Worm (Caenorhabditis elegans) whole organism, young adult: ENCODE measurements around the gene toc-1.
A peak's percentile ranks its signal among the peaks of the same experiment; 100 is the strongest.

Experiments used
- B0035.1 ChIP-seq: sonication (generic microtip); optimal IDR thresholded peaks from 2 replicates; lab custom pipeline; 2016; ENCODE audit warnings: missing genetic modification characterization, mild to moderate bottlenecking, missing compliant biosample characterization, missing genotype, missing genetic modification reagents
- C06A6.2 ChIP-seq: fragments of 200-800 bp; sonication (Bioruptor generic); conservative IDR thresholded peaks from 2 replicates; pipeline ENCODE4 v1.3.6; 2022; ENCODE audit warnings: missing genetic modification characterization, missing compliant biosample characterization
- D2030.7 ChIP-seq: fragments of 200-800 bp; sonication (Bioruptor generic); IDR thresholded peaks from 2 replicates; pipeline ENCODE4 v1.3.6; 2022; ENCODE audit warnings: missing genetic modification reagents, missing genetic modification characterization, missing compliant biosample characterization
- F39B2.1 ChIP-seq: fragments of 200-800 bp; sonication (Bioruptor generic); IDR thresholded peaks from 2 replicates; pipeline ENCODE4 v1.3.6; 2022; ENCODE audit warnings: missing genetic modification reagents, missing genetic modification characterization, missing compliant biosample characterization
- F52B5.7 ChIP-seq: sonication (generic microtip); optimal IDR thresholded peaks from 2 replicates; lab custom pipeline; 2016; ENCODE audit warnings: mild to moderate bottlenecking, missing genetic modification characterization, missing compliant biosample characterization
- T07F8.4 ChIP-seq: sonication (generic microtip); optimal IDR thresholded peaks from 2 replicates; lab custom pipeline; 2016; ENCODE audit warnings: mild to moderate bottlenecking, missing genetic modification characterization, moderate library complexity, missing compliant biosample characterization
- T26A5.8 ChIP-seq: sonication (generic microtip); optimal IDR thresholded peaks from 2 replicates; lab custom pipeline; 2016; ENCODE audit warnings: missing genetic modification characterization, missing compliant biosample characterization
- Y53F4B.3 ChIP-seq: fragments of 200-800 bp; sonication (Bioruptor generic); IDR thresholded peaks from 2 replicates; pipeline ENCODE4 v1.3.6; 2022; ENCODE audit warnings: missing genetic modification reagents, missing genetic modification characterization, missing compliant biosample characterization
- Y56A3A.18 ChIP-seq: fragments of 200-800 bp; sonication (Bioruptor generic); IDR thresholded peaks from 2 replicates; pipeline ENCODE4 v1.3.6; 2022; ENCODE audit warnings: missing genetic modification reagents, missing genetic modification characterization, missing compliant biosample characterization
- ama-1 ChIP-seq, 3 experiments: fragments of 150-350 bp in 1 of 3; sonication (generic microtip) in 2 of 3; optimal IDR thresholded peaks; 2 replicates each; lab custom pipeline; 2014 to 2018; ENCODE audit warnings: missing biosample characterization in 2 of 3, missing genetic modification characterization in 2 of 3, missing genetic modification reagents in 2 of 3
- aptf-2 ChIP-seq: fragments of 200-800 bp; sonication (Bioruptor generic); conservative IDR thresholded peaks from 2 replicates; pipeline ENCODE4 v1.3.6; 2022; ENCODE audit warnings: missing genetic modification reagents, missing genetic modification characterization, missing compliant biosample characterization
- atf-7 ChIP-seq: sonication (generic microtip); optimal IDR thresholded peaks from 2 replicates; lab custom pipeline; 2017; ENCODE audit warnings: mild to moderate bottlenecking, missing genetic modification characterization, missing compliant biosample characterization
- athp-1 ChIP-seq: sonication (generic microtip); optimal IDR thresholded peaks from 2 replicates; lab custom pipeline; 2017; ENCODE audit warnings: mild to moderate bottlenecking, missing genetic modification characterization, missing compliant biosample characterization
- ceh-27 ChIP-seq: fragments of 200-800 bp; sonication (Bioruptor generic); optimal IDR thresholded peaks from 2 replicates; lab custom pipeline; 2018; ENCODE audit warnings: mild to moderate bottlenecking, missing genetic modification characterization, moderate library complexity, missing compliant biosample characterization
- ceh-40 ChIP-seq: fragments of 200-800 bp; sonication (Bioruptor generic); IDR thresholded peaks from 2 replicates; pipeline ENCODE4 v1.3.6; 2022; ENCODE audit warnings: missing genetic modification characterization, missing compliant biosample characterization
- ceh-91 ChIP-seq: fragments of 200-800 bp; sonication (Bioruptor generic); IDR thresholded peaks from 2 replicates; pipeline ENCODE4 v1.3.6; 2022; ENCODE audit warnings: missing genetic modification reagents, missing genetic modification characterization, missing compliant biosample characterization
- chd-7 ChIP-seq: sonication (generic microtip); optimal IDR thresholded peaks from 2 replicates; lab custom pipeline; 2016; ENCODE audit warnings: mild to moderate bottlenecking, missing genetic modification characterization, moderate library complexity, missing compliant biosample characterization
- dpff-1 ChIP-seq: sonication (generic microtip); optimal IDR thresholded peaks from 2 replicates; lab custom pipeline; 2017; ENCODE audit warnings: mild to moderate bottlenecking, missing genetic modification characterization, missing compliant biosample characterization
- efl-1 ChIP-seq: fragments of 150-350 bp; optimal IDR thresholded peaks from 2 replicates; lab custom pipeline; 2014; ENCODE audit warnings: missing biosample characterization, missing genetic modification reagents, missing genetic modification characterization
- egl-44 ChIP-seq: fragments of 200-800 bp; sonication (Bioruptor generic); IDR thresholded peaks from 2 replicates; pipeline ENCODE4 v1.3.6; 2022; ENCODE audit warnings: missing genetic modification reagents, missing genetic modification characterization, missing compliant biosample characterization
- egrh-3 ChIP-seq: fragments of 200-800 bp; sonication (Bioruptor generic); IDR thresholded peaks from 2 replicates; pipeline ENCODE4 v1.3.6; 2022; ENCODE audit warnings: missing genetic modification reagents, missing genetic modification characterization, missing compliant biosample characterization
- fkh-3 ChIP-seq: sonication (generic microtip); optimal IDR thresholded peaks from 2 replicates; lab custom pipeline; 2016; ENCODE audit warnings: mild to moderate bottlenecking, missing genetic modification characterization, missing compliant biosample characterization
- gei-17 ChIP-seq: fragments of 200-800 bp; sonication (Bioruptor generic); optimal IDR thresholded peaks from 2 replicates; lab custom pipeline; 2018; ENCODE audit warnings: mild to moderate bottlenecking, missing genetic modification characterization, missing compliant biosample characterization
- him-1 ChIP-seq: sonication (generic microtip); optimal IDR thresholded peaks from 2 replicates; lab custom pipeline; 2016; ENCODE audit warnings: missing genotype, missing genetic modification reagents, missing genetic modification characterization, missing compliant biosample characterization
- hlh-26 ChIP-seq: fragments of 200-800 bp; sonication (Bioruptor generic); conservative IDR thresholded peaks from 2 replicates; pipeline ENCODE4 v1.3.6; 2022; ENCODE audit warnings: missing genetic modification reagents, missing genetic modification characterization, missing compliant biosample characterization
- hrde-1 ChIP-seq: sonication (generic microtip); optimal IDR thresholded peaks from 2 replicates; lab custom pipeline; 2016; ENCODE audit warnings: missing genetic modification characterization, mild to moderate bottlenecking, missing compliant biosample characterization, moderate library complexity, missing genotype, missing genetic modification reagents, borderline replicate concordance
- let-526 ChIP-seq: fragments of 200-800 bp; sonication (Bioruptor generic); IDR thresholded peaks from 2 replicates; pipeline ENCODE4 v1.3.6; 2022; ENCODE audit warnings: missing genetic modification reagents, missing genetic modification characterization, missing compliant biosample characterization
- lin-26 ChIP-seq: fragments of 200-800 bp; sonication (Bioruptor generic); IDR thresholded peaks from 2 replicates; pipeline ENCODE4 v1.3.6; 2022; ENCODE audit warnings: missing genetic modification reagents, missing genetic modification characterization, missing compliant biosample characterization
- lin-35 ChIP-seq, 3 experiments: fragments of 150-350 bp in 2 of 3; sonication (generic microtip) in 1 of 3; optimal IDR thresholded peaks; 2 replicates each; lab custom pipeline; 2014 to 2018; ENCODE audit warnings: missing biosample characterization in 3 of 3, missing genetic modification characterization in 3 of 3, missing genetic modification reagents in 3 of 3
- lin-54 ChIP-seq: fragments of 200-800 bp; sonication (Bioruptor generic); optimal IDR thresholded peaks from 2 replicates; lab custom pipeline; 2018; ENCODE audit warnings: mild to moderate bottlenecking, missing genetic modification characterization, missing compliant biosample characterization
- lsl-1 ChIP-seq: fragments of 200-800 bp; sonication (Bioruptor generic); optimal IDR thresholded peaks from 2 replicates; lab custom pipeline; 2018; ENCODE audit warnings: mild to moderate bottlenecking, missing genetic modification characterization, moderate library complexity, missing compliant biosample characterization
- madf-10 ChIP-seq: sonication (generic microtip); optimal IDR thresholded peaks from 2 replicates; lab custom pipeline; 2016; ENCODE audit warnings: mild to moderate bottlenecking, missing genetic modification characterization, missing compliant biosample characterization
- madf-8 ChIP-seq: fragments of 200-800 bp; sonication (Bioruptor generic); conservative IDR thresholded peaks from 2 replicates; pipeline ENCODE4 v1.3.6; 2022; ENCODE audit warnings: missing genetic modification reagents, missing genetic modification characterization, missing compliant biosample characterization
- mel-28 ChIP-seq: sonication (generic microtip); optimal IDR thresholded peaks from 2 replicates; lab custom pipeline; 2016; ENCODE audit warnings: borderline replicate concordance, mild to moderate bottlenecking, missing genetic modification characterization, missing compliant biosample characterization
- nfya-1 ChIP-seq: sonication (generic microtip); optimal IDR thresholded peaks from 2 replicates; lab custom pipeline; 2017; ENCODE audit warnings: antibody characterized with exemption, missing compliant biosample characterization, missing genetic modification characterization, borderline replicate concordance; ENCODE audit not compliant: insufficient read depth
- nfya-2 ChIP-seq: fragments of 200-800 bp; sonication (Bioruptor generic); IDR thresholded peaks from 2 replicates; pipeline ENCODE4 v1.3.6; 2022; ENCODE audit warnings: missing genetic modification reagents, missing genetic modification characterization, missing compliant biosample characterization
- nfyb-1 ChIP-seq: fragments of 200-800 bp; sonication (Bioruptor generic); IDR thresholded peaks from 2 replicates; pipeline ENCODE4 v1.3.6; 2022; ENCODE audit warnings: missing genetic modification reagents, missing genetic modification characterization, missing compliant biosample characterization
- nhr-90 ChIP-seq: sonication (generic microtip); optimal IDR thresholded peaks from 2 replicates; lab custom pipeline; 2016; ENCODE audit warnings: missing genotype, mild to moderate bottlenecking, missing genetic modification characterization, missing compliant biosample characterization
- rpc-1 ChIP-seq, 2 experiments: fragments of 150-350 bp in 1 of 2; sonication (generic microtip) in 1 of 2; optimal IDR thresholded peaks; 2 replicates each; lab custom pipeline; 2014 to 2018; ENCODE audit warnings: missing biosample characterization in 1 of 2, missing genetic modification characterization in 1 of 2, missing genetic modification reagents in 1 of 2, missing genotype in 1 of 2
- snpc-1.3 ChIP-seq: sonication (generic microtip); optimal IDR thresholded peaks from 2 replicates; lab custom pipeline; 2017; ENCODE audit warnings: missing genetic modification characterization, mild to moderate bottlenecking, missing compliant biosample characterization, antibody characterized with exemption, moderate library complexity, missing genotype, missing genetic modification reagents; ENCODE audit not compliant: insufficient read depth
- tlf-1 ChIP-seq: fragments of 200-800 bp; sonication (Bioruptor generic); optimal IDR thresholded peaks from 2 replicates; lab custom pipeline; 2018; ENCODE audit warnings: mild to moderate bottlenecking, missing genetic modification characterization, missing compliant biosample characterization
- xnd-1 ChIP-seq: sonication (generic microtip); optimal IDR thresholded peaks from 2 replicates; lab custom pipeline; 2016; ENCODE audit warnings: missing genotype, missing genetic modification reagents, missing genetic modification characterization, missing compliant biosample characterization
- zfh-2 ChIP-seq: fragments of 200-800 bp; sonication (Bioruptor generic); conservative IDR thresholded peaks from 2 replicates; pipeline ENCODE4 v1.3.6; 2022; ENCODE audit warnings: missing genetic modification reagents, missing genetic modification characterization, missing compliant biosample characterization
- ztf-18 ChIP-seq: sonication (generic microtip); optimal IDR thresholded peaks from 2 replicates; lab custom pipeline; 2016; ENCODE audit warnings: missing genotype, mild to moderate bottlenecking, missing genetic modification characterization, missing compliant biosample characterization
- ztf-28 ChIP-seq: fragments of 200-800 bp; sonication (Bioruptor generic); IDR thresholded peaks from 2 replicates; pipeline ENCODE4 v1.3.6; 2022; ENCODE audit warnings: missing genetic modification reagents, missing genetic modification characterization, missing compliant biosample characterization

toc-1 gene

ce11 chrIII:5304044-5304443 is 29.0 kb downstream of the toc-1 start:
- TF ChIP-seq madf-8 (GFP tag; lab: Robert Waterston, UW) (no peak), madf-10 (tag; lab: Kevin White, UChicago) (no peak)

DNA sequence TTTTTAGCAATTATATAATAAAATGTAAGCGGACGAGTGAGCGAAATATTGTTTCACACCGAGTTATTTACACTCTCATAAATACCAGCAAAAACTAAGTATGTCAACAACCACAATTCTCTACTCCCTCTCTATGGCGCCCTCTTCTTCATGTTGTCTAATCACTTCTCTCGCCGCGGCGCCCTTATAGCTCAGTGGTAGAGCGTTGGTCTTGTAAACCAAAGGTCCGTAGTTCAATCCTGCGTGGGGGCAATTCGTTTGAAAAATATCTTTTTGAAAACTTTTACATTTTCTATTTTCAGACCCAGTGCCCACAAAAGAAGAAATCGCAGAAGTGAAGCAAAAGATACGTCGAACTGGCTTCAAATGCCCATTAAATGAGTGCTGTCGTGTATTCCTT is 30.7 kb downstream of the toc-1 start:
- TF ChIP-seq gei-17 (GFP tag; lab: Kevin White, UChicago) (no peak), hlh-26 (GFP tag; lab: Robert Waterston, UW) (no peak), B0035.1 (tag; lab: Kevin White, UChicago) (no peak), athp-1 (peak; percentile 89), fkh-3 (tag; lab: Kevin White, UChicago) (peak; percentile 81), Y53F4B.3 (GFP tag; lab: Robert Waterston, UW) (no peak; the same call in 1 of the 2 replicates), snpc-1.3 (tag; lab: Kevin White, UChicago) (peak; percentile 75), aptf-2 (peak; percentile 72; the same call in 1 of the 2 replicates), lin-26 (GFP tag; lab: Robert Waterston, UW) (peak; percentile 98), egrh-3 (GFP tag; lab: Robert Waterston, UW) (peak; percentile 60; the same call in 1 of the 2 replicates), let-526 (GFP tag; lab: Robert Waterston, UW) (0 out of 2 replicates have a peak, but pooled peaks have one; percentile 43), egl-44 (GFP tag; lab: Robert Waterston, UW) (peak; percentile 87; the same call in 1 of the 2 replicates), lin-54 (GFP tag; lab: Kevin White, UChicago) (peak; percentile 74), ama-1 (optimal IDR thresholded peaks at IDR 0.05; lab: Kevin White, UChicago) (no peak), ama-1 (GFP tag; optimal IDR thresholded peaks at IDR 0.05; lab: Kevin White, UChicago) (peak; percentile 57 to 76), nfyb-1 (GFP tag; lab: Robert Waterston, UW) (peak; percentile 85), nfya-1 (tag; lab: Kevin White, UChicago) (no peak), mel-28 (tag; lab: Kevin White, UChicago) (no peak), efl-1 (GFP tag; lab: Kevin White, UChicago) (peak; percentile 11), nhr-90 (tag; lab: Kevin White, UChicago) (peak; percentile 95), Y56A3A.18 (GFP tag; lab: Robert Waterston, UW) (peak; percentile 85), lsl-1 (GFP tag; lab: Kevin White, UChicago) (peak; percentile 74), T26A5.8 (tag; lab: Kevin White, UChicago) (peak; percentile 68), dpff-1 (no peak), lin-35 (GFP tag; optimal IDR thresholded peaks at IDR 0.05; lab: Kevin White, UChicago) (peak in 1 of 3 experiments; percentile 43), ceh-91 (peak; percentile 48; the same call in 1 of the 2 replicates), nfya-2 (GFP tag; lab: Robert Waterston, UW) (no peak), T07F8.4 (tag; lab: Kevin White, UChicago) (peak; percentile 70), ztf-28 (GFP tag; lab: Robert Waterston, UW) (peak; percentile 83; the same call in 1 of the 2 replicates), D2030.7 (GFP tag; lab: Robert Waterston, UW) (peak; percentile 81), tlf-1 (GFP tag; lab: Kevin White, UChicago) (peak; percentile 49), ztf-18 (tag; lab: Kevin White, UChicago) (peak; percentile 80), F39B2.1 (GFP tag; lab: Robert Waterston, UW) (no peak), zfh-2 (GFP tag; lab: Robert Waterston, UW) (no peak), atf-7 (tag; lab: Kevin White, UChicago) (peak; percentile 21), madf-8 (GFP tag; lab: Robert Waterston, UW) (peak; percentile 59), xnd-1 (tag; lab: Kevin White, UChicago) (peak; percentile 18), ceh-27 (GFP tag; lab: Kevin White, UChicago) (peak; percentile 64), ceh-40 (GFP tag; lab: Robert Waterston, UW) (peak; percentile 91), him-1 (tag; lab: Kevin White, UChicago) (peak; percentile 85), hrde-1 (tag; lab: Kevin White, UChicago) (peak; percentile 67), rpc-1 (optimal IDR thresholded peaks at IDR 0.05; lab: Kevin White, UChicago) (peak; percentile 89), rpc-1 (tag; optimal IDR thresholded peaks at IDR 0.05; lab: Kevin White, UChicago) (peak; percentile 97), F52B5.7 (tag; lab: Kevin White, UChicago) (peak; percentile 83), C06A6.2 (GFP tag; lab: Robert Waterston, UW) (no peak), chd-7 (tag; lab: Kevin White, UChicago) (peak; percentile 74)
